ENCODE assay signal across 5 fruit fly cellular contexts in the genomic region with DNA sequence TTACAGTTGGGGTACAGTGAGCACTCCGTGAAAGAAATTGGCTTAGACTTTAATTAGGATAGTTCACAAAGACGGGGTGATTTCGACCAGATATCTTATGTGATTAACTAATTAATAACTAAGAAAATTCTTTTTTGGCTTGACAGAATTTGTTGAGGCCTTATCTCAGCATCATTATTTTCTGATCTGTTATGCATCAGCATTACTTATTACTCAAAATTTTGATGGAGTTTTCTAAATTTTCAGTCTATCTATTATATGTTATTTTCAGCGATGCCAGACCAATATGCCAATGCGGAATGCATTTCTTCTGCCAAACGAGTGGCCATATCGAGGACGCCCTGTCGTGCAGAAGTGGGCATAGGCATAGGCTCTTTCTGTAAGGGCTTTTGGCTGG.
TF ChIP-seq lines count a peak whose summit lies in the region.

No protein-coding gene starts in this region.

TF ChIP-seq in whole organism, adult, 20 proteins besides CTCF, POLR2A, EP300 and RAD21 (continued from another document):
- no peak for TF ChIP-seq ovo (GFP tag; optimal IDR thresholded peaks at IDR 0.05; lab: Kevin White, UChicago)
- TF ChIP-seq Mnt (GFP tag; optimal IDR thresholded peaks at IDR 0.05; lab: Kevin White, UChicago), result no peak

TF ChIP-seq in whole organism, embryonic, 481 proteins besides CTCF, POLR2A, EP300 and RAD21 (continued from another document and continues in another):
- TF ChIP-seq CG18011 (GFP tag; optimal IDR thresholded peaks at IDR 0.05; lab: Kevin White, UChicago) (no peak), CG31441 (GFP tag; IDR thresholded peaks at IDR 0.05; lab: Robert Waterston, UW) (no peak), bab2 (GFP tag; optimal IDR thresholded peaks at IDR 0.05; lab: Kevin White, UChicago) (no peak), CG17829 (tag; optimal IDR thresholded peaks at IDR 0.05; lab: Kevin White, UChicago) (no peak), CG30403 (GFP tag; optimal IDR thresholded peaks at IDR 0.05; lab: Kevin White, UChicago) (peak; percentile 16), maf-S (GFP tag; optimal IDR thresholded peaks at IDR 0.05; lab: Kevin White, UChicago) (no peak), Oli (tag; optimal IDR thresholded peaks at IDR 0.05; lab: Kevin White, UChicago) (peak; percentile 16), Dad (GFP tag; optimal IDR thresholded peaks at IDR 0.05; lab: Kevin White, UChicago) (no peak), Drgx (GFP tag; IDR thresholded peaks at IDR 0.05; lab: Robert Waterston, UW) (peak; percentile 46), ATbp (GFP tag; optimal IDR thresholded peaks at IDR 0.05; lab: Kevin White, UChicago) (peak; percentile 25), Ets65A (GFP tag; lab: Kevin White, UChicago) (peak; percentile 24), phol (tag; optimal IDR thresholded peaks at IDR 0.05; lab: Kevin White, UChicago) (peak; percentile 19), CG9609 (GFP tag; optimal IDR thresholded peaks at IDR 0.05; lab: Kevin White, UChicago) (no peak), CG11504 (tag; optimal IDR thresholded peaks at IDR 0.05; lab: Kevin White, UChicago) (peak; percentile 39), CG3163 (GFP tag; optimal IDR thresholded peaks at IDR 0.05; lab: Kevin White, UChicago) (no peak), Antp (GFP tag; optimal IDR thresholded peaks at IDR 0.05; lab: Kevin White, UChicago) (no peak), CG17612 (GFP tag; IDR thresholded peaks at IDR 0.05; lab: Robert Waterston, UW) (no peak), Pdp1 (GFP tag; optimal IDR thresholded peaks at IDR 0.05; lab: Kevin White, UChicago) (peak in 1 of 2 experiments; percentile 4), CG2875 (GFP tag; optimal IDR thresholded peaks at IDR 0.05; lab: Kevin White, UChicago) (no peak), Sox100B (GFP tag; optimal IDR thresholded peaks at IDR 0.05; lab: Kevin White, UChicago) (peak; percentile 6), dmrt99B (tag; optimal IDR thresholded peaks at IDR 0.05; lab: Kevin White, UChicago) (peak; percentile 10), CG1529 (GFP tag; optimal IDR thresholded peaks at IDR 0.05; lab: Kevin White, UChicago) (no peak), zf30C (GFP tag; optimal IDR thresholded peaks at IDR 0.05; lab: Kevin White, UChicago) (no peak), dimm (GFP tag; IDR thresholded peaks at IDR 0.05; lab: Robert Waterston, UW) (no peak), bsh (GFP tag; optimal IDR thresholded peaks at IDR 0.05; lab: Kevin White, UChicago) (peak; percentile 11 to 77), CG12155 (GFP tag; optimal IDR thresholded peaks at IDR 0.05; lab: Kevin White, UChicago) (no peak), salm (tag; optimal IDR thresholded peaks at IDR 0.05; lab: Kevin White, UChicago) (no peak), oc (tag; optimal IDR thresholded peaks at IDR 0.05; lab: Kevin White, UChicago) (no peak), Med (GFP tag; lab: Kevin White, UChicago) (peak; percentile 59), grau (tag; optimal IDR thresholded peaks at IDR 0.05; lab: Kevin White, UChicago) (peak; percentile 60), eve (GFP tag; optimal IDR thresholded peaks at IDR 0.05; lab: Kevin White, UChicago) (no peak), CG17361 (GFP tag; IDR thresholded peaks at IDR 0.05; lab: Robert Waterston, UW) (peak; percentile 25; the same call in 1 of the 3 replicates), Gug (GFP tag; IDR thresholded peaks at IDR 0.05; lab: Robert Waterston, UW) (no peak)

TF ChIP-seq in whole organism, prepupa, 60 proteins besides CTCF, POLR2A, EP300 and RAD21 (continued from another document and continues in another):
- TF ChIP-seq Blimp-1 (GFP tag; optimal IDR thresholded peaks at IDR 0.05; lab: Kevin White, UChicago) (peak; percentile 9), OdsH (GFP tag; optimal IDR thresholded peaks at IDR 0.05; lab: Kevin White, UChicago) (peak; percentile 89), ss (GFP tag; optimal IDR thresholded peaks at IDR 0.05; lab: Kevin White, UChicago) (peak; percentile 72 to 79), Ets96B (tag; optimal IDR thresholded peaks at IDR 0.05; lab: Kevin White, UChicago) (peak; percentile 86), CG6276 (GFP tag; optimal IDR thresholded peaks at IDR 0.05; lab: Kevin White, UChicago) (peak; percentile 78), CG11294 (GFP tag; IDR thresholded peaks at IDR 0.05; lab: Robert Waterston, UW) (peak; percentile 43; the same call in 1 of the 2 replicates), acj6 (GFP tag; optimal IDR thresholded peaks at IDR 0.05; lab: Kevin White, UChicago) (peak; percentile 88), lz (GFP tag; optimal IDR thresholded peaks at IDR 0.05; lab: Kevin White, UChicago) (peak; percentile 74), CG8119 (GFP tag; IDR thresholded peaks at IDR 0.05; lab: Robert Waterston, UW) (peak; percentile 86), pdm3 (GFP tag; optimal IDR thresholded peaks at IDR 0.05; lab: Kevin White, UChicago) (peak; percentile 89), CG6854 (GFP tag; optimal IDR thresholded peaks at IDR 0.05; lab: Kevin White, UChicago) (no peak), esn (GFP tag; optimal IDR thresholded peaks at IDR 0.05; lab: Kevin White, UChicago) (peak; percentile 83), CG32006 (GFP tag; optimal IDR thresholded peaks at IDR 0.05; lab: Kevin White, UChicago) (peak; percentile 93), salr (GFP tag; optimal IDR thresholded peaks at IDR 0.05; lab: Kevin White, UChicago) (peak; percentile 42 to 92), dac (GFP tag; optimal IDR thresholded peaks at IDR 0.05; lab: Kevin White, UChicago) (peak; percentile 62), Sox14 (GFP tag; optimal IDR thresholded peaks at IDR 0.05; lab: Kevin White, UChicago) (peak; percentile 88), Ets21C (GFP tag; optimal IDR thresholded peaks at IDR 0.05; lab: Kevin White, UChicago) (peak; percentile 61), CG6792 (GFP tag; optimal IDR thresholded peaks at IDR 0.05; lab: Kevin White, UChicago) (peak; percentile 86), dsx (GFP tag; optimal IDR thresholded peaks at IDR 0.05; lab: Kevin White, UChicago; ENCODE audit: poor library complexity, severe bottlenecking) (no peak), Smox (GFP tag; optimal IDR thresholded peaks at IDR 0.05; lab: Kevin White, UChicago) (peak; percentile 69), Gug (GFP tag; IDR thresholded peaks at IDR 0.05; lab: Robert Waterston, UW) (0 out of 2 replicates have a peak, but pooled peaks have one; percentile 9), net (GFP tag; optimal IDR thresholded peaks at IDR 0.05; lab: Kevin White, UChicago) (peak; percentile 82), fd59A (GFP tag; optimal IDR thresholded peaks at IDR 0.05; lab: Kevin White, UChicago) (peak; percentile 88), achi (GFP tag; optimal IDR thresholded peaks at IDR 0.05; lab: Kevin White, UChicago) (peak; percentile 86), Hr39 (GFP tag; optimal IDR thresholded peaks at IDR 0.05; lab: Kevin White, UChicago) (peak; percentile 81), CG11762 (GFP tag; optimal IDR thresholded peaks at IDR 0.05; lab: Kevin White, UChicago; ENCODE audit: insufficient read depth) (peak; percentile 81), CG11902 (GFP tag; optimal IDR thresholded peaks at IDR 0.05; lab: Kevin White, UChicago) (peak; percentile 72), Eip75B (GFP tag; optimal IDR thresholded peaks at IDR 0.05; lab: Kevin White, UChicago) (peak; percentile 90), fkh (GFP tag; optimal IDR thresholded peaks at IDR 0.05; lab: Kevin White, UChicago) (no peak), CG4318 (GFP tag; optimal IDR thresholded peaks at IDR 0.05; lab: Kevin White, UChicago) (peak; percentile 87), svp (GFP tag; lab: Kevin White, UChicago) (peak; percentile 84)

TF ChIP-seq in whole organism, pupa, 21 proteins besides CTCF, POLR2A, EP300 and RAD21 (continued from another document):
- TF ChIP-seq CG8159 (tag; optimal IDR thresholded peaks at IDR 0.05; lab: Kevin White, UChicago) (peak; percentile 87), CG14655 (GFP tag; optimal IDR thresholded peaks at IDR 0.05; lab: Kevin White, UChicago) (peak; percentile 92)

TF ChIP-seq in whole organism, wandering third instar larva, 38 proteins besides CTCF, POLR2A, EP300 and RAD21 (continued from another document):
- TF ChIP-seq dsf (GFP tag; optimal IDR thresholded peaks at IDR 0.05; lab: Kevin White, UChicago; ENCODE audit: borderline replicate concordance) (no peak), usp (GFP tag; optimal IDR thresholded peaks at IDR 0.05; lab: Kevin White, UChicago) (no peak), Vsx2 (GFP tag; optimal IDR thresholded peaks at IDR 0.05; lab: Kevin White, UChicago; ENCODE audit: partially characterized antibody) (no peak), Jra (GFP tag; optimal IDR thresholded peaks at IDR 0.05; lab: Kevin White, UChicago) (no peak), woc (GFP tag; optimal IDR thresholded peaks at IDR 0.05; lab: Kevin White, UChicago) (peak; percentile 50), Mio (GFP tag; optimal IDR thresholded peaks at IDR 0.05; lab: Kevin White, UChicago) (no peak), tai (GFP tag; optimal IDR thresholded peaks at IDR 0.05; lab: Kevin White, UChicago) (no peak), Dif (GFP tag; optimal IDR thresholded peaks at IDR 0.05; lab: Kevin White, UChicago; ENCODE audit: partially characterized antibody) (no peak), Hnf4 (GFP tag; optimal IDR thresholded peaks at IDR 0.05; lab: Kevin White, UChicago) (peak; percentile 25), CG32264 (GFP tag; optimal IDR thresholded peaks at IDR 0.05; lab: Kevin White, UChicago) (peak; percentile 21), OdsH (GFP tag; optimal IDR thresholded peaks at IDR 0.05; lab: Kevin White, UChicago) (peak; percentile 55), Myc (optimal IDR thresholded peaks at IDR 0.05; lab: Kevin White, UChicago) (no peak), brk (GFP tag; optimal IDR thresholded peaks at IDR 0.05; lab: Kevin White, UChicago) (no peak), sv (GFP tag; optimal IDR thresholded peaks at IDR 0.05; lab: Kevin White, UChicago) (no peak), ey (GFP tag; optimal IDR thresholded peaks at IDR 0.05; lab: Kevin White, UChicago) (peak; percentile 61), Hr83 (GFP tag; optimal IDR thresholded peaks at IDR 0.05; lab: Kevin White, UChicago; ENCODE audit: poor library complexity, severe bottlenecking) (no peak), pan (optimal IDR thresholded peaks at IDR 0.05; lab: Kevin White, UChicago) (no peak)
